Fruit fly (Drosophila melanogaster): ENCODE results near the gene CG5866.
A peak's percentile ranks its signal among the peaks of the same experiment; 100 is the strongest.
"Not testable (repeated sequence)": the region's sequence is repeated elsewhere in the genome, so short reads cannot be mapped to it uniquely, and the experiment has no call there.

The CG5866 gene

dm6 chr3R:17449402-17449801 is 33.9 kb downstream of the CG5866 start:
- TF ChIP-seq CG12605 (GFP tag; IDR thresholded peaks at IDR 0.05) (no peak), Ets98B (GFP tag; IDR thresholded peaks at IDR 0.05) (no peak), CG15710 (tag; optimal IDR thresholded peaks at IDR 0.05) (no peak), D1 (tag; optimal IDR thresholded peaks at IDR 0.05) (peak; percentile 86)

dm6 chr3R:17456676-17457075 is 41.1 kb downstream of the CG5866 start, which contains the start of gene CG14330:
Gene CG14330 (minus strand): TSS chr3R:17456776.
- TF ChIP-seq Snoo (tag; optimal IDR thresholded peaks at IDR 0.05); rn (GFP tag; IDR thresholded peaks at IDR 0.05); gl (tag; optimal IDR thresholded peaks at IDR 0.05): not testable (repeated sequence)

All from whole organism, pupa.